Fruit fly (Drosophila melanogaster): ENCODE results near the gene fuss.

Gene fuss

dm6 chr4:980475-980856 lies 2.2 kb upstream of the fuss start (continued):
- TF ChIP-seq Usf (GFP tag; optimal IDR thresholded peaks at IDR 0.05) (no peak), CG6272 (GFP tag; IDR thresholded peaks at IDR 0.05) (no peak), dan (GFP tag; IDR thresholded peaks at IDR 0.05) (no peak), Blimp-1 (GFP tag; optimal IDR thresholded peaks at IDR 0.05) (no peak), CG7556 (GFP tag; optimal IDR thresholded peaks at IDR 0.05) (peak; percentile 13), CG9817 (tag; optimal IDR thresholded peaks at IDR 0.05) (no peak), Kr (GFP tag; optimal IDR thresholded peaks at IDR 0.05) (no peak), dm (GFP tag; optimal IDR thresholded peaks at IDR 0.05) (no peak), Lhr (GFP tag; optimal IDR thresholded peaks at IDR 0.05) (no peak), mirr (GFP tag; optimal IDR thresholded peaks at IDR 0.05) (no peak), CG6254 (GFP tag; optimal IDR thresholded peaks at IDR 0.05) (no peak), CG10274 (GFP tag; optimal IDR thresholded peaks at IDR 0.05) (no peak), CG34376 (GFP tag; optimal IDR thresholded peaks at IDR 0.05) (no peak), Gug (GFP tag; IDR thresholded peaks at IDR 0.05) (no peak), CG8765 (GFP tag; IDR thresholded peaks at IDR 0.05) (no peak), sima (GFP tag; optimal IDR thresholded peaks at IDR 0.05) (no peak), CG6689 (GFP tag; IDR thresholded peaks at IDR 0.05) (no peak), corto (GFP tag; optimal IDR thresholded peaks at IDR 0.05) (no peak), CG4360 (GFP tag; IDR thresholded peaks at IDR 0.05) (no peak), tgo (GFP tag; IDR thresholded peaks at IDR 0.05) (no peak), bowl (GFP tag; IDR thresholded peaks at IDR 0.05) (no peak), Eip74EF (GFP tag; optimal IDR thresholded peaks at IDR 0.05) (no peak), CG6765 (GFP tag; optimal IDR thresholded peaks at IDR 0.05) (no peak), Scr (GFP tag; IDR thresholded peaks at IDR 0.05; ENCODE audit: partially characterized antibody) (peak; percentile 45; the same call in 1 of the 2 replicates), Opbp (GFP tag; IDR thresholded peaks at IDR 0.05; ENCODE audit: partially characterized antibody) (peak; percentile 54; the same call in 1 of the 3 replicates), sc (optimal IDR thresholded peaks at IDR 0.05) (no peak), sc (GFP tag; optimal IDR thresholded peaks at IDR 0.05) (no peak), Antp (GFP tag; optimal IDR thresholded peaks at IDR 0.05) (no peak), NFAT (GFP tag; IDR thresholded peaks at IDR 0.05) (no peak), CG10321 (GFP tag; IDR thresholded peaks at IDR 0.05) (no peak), dysf (GFP tag; IDR thresholded peaks at IDR 0.05) (no peak), kay (GFP tag; optimal IDR thresholded peaks at IDR 0.05) (no peak), cato (GFP tag; optimal IDR thresholded peaks at IDR 0.05; ENCODE audit: borderline replicate concordance) (no peak), salm (tag; optimal IDR thresholded peaks at IDR 0.05) (no peak), p53 (GFP tag; optimal IDR thresholded peaks at IDR 0.05) (no peak), CG43689 (GFP tag; IDR thresholded peaks at IDR 0.05) (no peak), Hmr (GFP tag; optimal IDR thresholded peaks at IDR 0.05) (no peak), ind (GFP tag; optimal IDR thresholded peaks at IDR 0.05) (no peak), lmd (GFP tag; IDR thresholded peaks at IDR 0.05) (no peak), Fer1 (GFP tag; optimal IDR thresholded peaks at IDR 0.05) (no peak), HLHmδ (GFP tag; optimal IDR thresholded peaks at IDR 0.05) (no peak), Dp (GFP tag; optimal IDR thresholded peaks at IDR 0.05) (no peak), CG13123 (GFP tag; optimal IDR thresholded peaks at IDR 0.05) (no peak), CG12071 (GFP tag; optimal IDR thresholded peaks at IDR 0.05) (no peak), CG1647 (GFP tag; optimal IDR thresholded peaks at IDR 0.05) (no peak), HLH4C (GFP tag; IDR thresholded peaks at IDR 0.05; ENCODE audit: partially characterized antibody) (peak; percentile 76), shn (GFP tag; optimal IDR thresholded peaks at IDR 0.05) (no peak), CG11398 (GFP tag; optimal IDR thresholded peaks at IDR 0.05) (no peak), lbe (GFP tag; optimal IDR thresholded peaks at IDR 0.05) (no peak), B-H2 (GFP tag; optimal IDR thresholded peaks at IDR 0.05) (no peak), YL-1 (GFP tag; optimal IDR thresholded peaks at IDR 0.05) (no peak), CG14965 (GFP tag; optimal IDR thresholded peaks at IDR 0.05; ENCODE audit: borderline replicate concordance) (no peak)
